Worm (Caenorhabditis elegans): Measurements from ENCODE around the gene gpcp-1.

gpcp-1 gene

DNA sequence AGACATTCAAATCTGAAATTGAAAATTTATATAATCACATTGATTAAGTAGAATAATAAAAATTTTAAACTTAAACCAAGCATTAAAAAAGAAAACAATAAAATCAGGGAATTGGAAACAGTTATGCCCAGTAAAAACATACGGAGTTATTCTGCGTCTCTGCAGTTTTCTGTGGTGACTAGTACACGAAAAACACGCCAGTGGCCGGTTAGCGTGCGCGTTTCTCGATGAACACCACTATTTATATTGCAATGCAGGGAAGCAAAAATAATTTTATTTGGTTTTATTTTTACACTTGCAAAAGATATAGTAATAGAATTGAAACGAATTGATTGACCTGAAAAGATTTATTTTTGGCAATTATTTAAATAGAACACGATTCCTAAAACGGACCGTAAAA, 10.6 kb downstream of the gpcp-1 start, which contains the start of gene sec-3:
TSS of gene sec-3 (minus strand) at position 21 of the 400 bp plus-strand sequence.
- TF ChIP-seq ceh-43 (GFP tag; optimal IDR thresholded peaks at IDR 0.05), result peak; percentile 59
- TF ChIP-seq unc-62 (GFP tag; optimal IDR thresholded peaks at IDR 0.05), result peak; percentile 14
- peak; percentile 28 for TF ChIP-seq mab-5 (tag; optimal IDR thresholded peaks at IDR 0.05)
- peak; percentile 72 for TF ChIP-seq ces-1 (GFP tag; optimal IDR thresholded peaks at IDR 0.05)
- TF ChIP-seq unc-120 (tag; optimal IDR thresholded peaks at IDR 0.05; ENCODE audit: poor library complexity, severe bottlenecking), result peak; percentile 34
- no peak for TF ChIP-seq unc-39 (tag; optimal IDR thresholded peaks at IDR 0.05)
- TF ChIP-seq tbx-8 (GFP tag; optimal IDR thresholded peaks at IDR 0.05), result peak; percentile 20
- peak; percentile 67 for TF ChIP-seq M03D4.4 (tag; optimal IDR thresholded peaks at IDR 0.05)
- TF ChIP-seq nhr-2 (tag; optimal IDR thresholded peaks at IDR 0.05), result no peak
- TF ChIP-seq drap-1 (GFP tag; optimal IDR thresholded peaks at IDR 0.05), result peak; percentile 70
- TF ChIP-seq lsy-2 (tag; optimal IDR thresholded peaks at IDR 0.05), result peak; percentile 73
- peak; percentile 27 for TF ChIP-seq ham-2 (GFP tag; optimal IDR thresholded peaks at IDR 0.05)
- peak; percentile 72 for TF ChIP-seq pha-4 (tag; optimal IDR thresholded peaks at IDR 0.05)
- TF ChIP-seq mls-2 (tag; optimal IDR thresholded peaks at IDR 0.05), result peak; percentile 79
- peak; percentile 82 for TF ChIP-seq sptf-1 (tag; optimal IDR thresholded peaks at IDR 0.05)
- no peak for TF ChIP-seq elt-1 (tag; optimal IDR thresholded peaks at IDR 0.05; ENCODE audit: borderline replicate concordance, insufficient read depth)
- TF ChIP-seq hlh-1 (tag; optimal IDR thresholded peaks at IDR 0.05), result peak; percentile 77
- TF ChIP-seq ceh-83 (GFP tag; optimal IDR thresholded peaks at IDR 0.05), result peak; percentile 57
- TF ChIP-seq nhr-237 (tag; optimal IDR thresholded peaks at IDR 0.05), result peak; percentile 65
- peak; percentile 10 for TF ChIP-seq elt-3 (tag; optimal IDR thresholded peaks at IDR 0.05)
- TF ChIP-seq cnd-1 (tag; optimal IDR thresholded peaks at IDR 0.05), result peak; percentile 72
- no peak for TF ChIP-seq nhr-28 (tag; optimal IDR thresholded peaks at IDR 0.05)
- TF ChIP-seq lin-32 (GFP tag; optimal IDR thresholded peaks at IDR 0.05), result no peak
- TF ChIP-seq nhr-76 (tag; optimal IDR thresholded peaks at IDR 0.05), result no peak
- no peak for TF ChIP-seq flh-1 (GFP tag; optimal IDR thresholded peaks at IDR 0.05)
- TF ChIP-seq mep-1 (tag; optimal IDR thresholded peaks at IDR 0.05), result peak; percentile 90
- TF ChIP-seq lin-13 (tag; optimal IDR thresholded peaks at IDR 0.05), result peak; percentile 88
- TF ChIP-seq ztf-11 (tag; optimal IDR thresholded peaks at IDR 0.05), result peak; percentile 9

ce11 chrX:3094304-3094703, 16.1 kb downstream of the gpcp-1 start, which contains the start of gene wrt-2:
Gene wrt-2, minus strand, starts transcription at chrX:3094349.
- TF ChIP-seq ham-2 (GFP tag; optimal IDR thresholded peaks at IDR 0.05), result peak; percentile 78
- no peak for TF ChIP-seq hlh-1 (tag; optimal IDR thresholded peaks at IDR 0.05)
- TF ChIP-seq elt-1 (tag; optimal IDR thresholded peaks at IDR 0.05; ENCODE audit: borderline replicate concordance, insufficient read depth), result peak; percentile 64
- no peak for TF ChIP-seq mep-1 (tag; optimal IDR thresholded peaks at IDR 0.05)
- no peak for TF ChIP-seq ceh-39 (tag; optimal IDR thresholded peaks at IDR 0.05)
- TF ChIP-seq tbx-8 (GFP tag; optimal IDR thresholded peaks at IDR 0.05), result no peak
- TF ChIP-seq unc-120 (tag; optimal IDR thresholded peaks at IDR 0.05; ENCODE audit: poor library complexity, severe bottlenecking), result no peak
- no peak for TF ChIP-seq flh-1 (GFP tag; optimal IDR thresholded peaks at IDR 0.05)
- TF ChIP-seq pha-4 (tag; optimal IDR thresholded peaks at IDR 0.05), result no peak
- peak; percentile 51 for TF ChIP-seq blmp-1 (tag; optimal IDR thresholded peaks at IDR 0.05)
- TF ChIP-seq nhr-2 (tag; optimal IDR thresholded peaks at IDR 0.05), result no peak

- TF ChIP-seq lin-13 (tag; optimal IDR thresholded peaks at IDR 0.05), result no peak
- no peak for TF ChIP-seq ham-2 (GFP tag; optimal IDR thresholded peaks at IDR 0.05)
- no peak for TF ChIP-seq nhr-28 (tag; optimal IDR thresholded peaks at IDR 0.05)
- TF ChIP-seq ztf-11 (tag; optimal IDR thresholded peaks at IDR 0.05), result no peak
- TF ChIP-seq unc-39 (tag; optimal IDR thresholded peaks at IDR 0.05), result no peak
- TF ChIP-seq sptf-1 (tag; optimal IDR thresholded peaks at IDR 0.05), result no peak
These were observed 18.0 kb downstream of the gpcp-1 start for ce11 chrX:3092460-3092859.

DNA sequence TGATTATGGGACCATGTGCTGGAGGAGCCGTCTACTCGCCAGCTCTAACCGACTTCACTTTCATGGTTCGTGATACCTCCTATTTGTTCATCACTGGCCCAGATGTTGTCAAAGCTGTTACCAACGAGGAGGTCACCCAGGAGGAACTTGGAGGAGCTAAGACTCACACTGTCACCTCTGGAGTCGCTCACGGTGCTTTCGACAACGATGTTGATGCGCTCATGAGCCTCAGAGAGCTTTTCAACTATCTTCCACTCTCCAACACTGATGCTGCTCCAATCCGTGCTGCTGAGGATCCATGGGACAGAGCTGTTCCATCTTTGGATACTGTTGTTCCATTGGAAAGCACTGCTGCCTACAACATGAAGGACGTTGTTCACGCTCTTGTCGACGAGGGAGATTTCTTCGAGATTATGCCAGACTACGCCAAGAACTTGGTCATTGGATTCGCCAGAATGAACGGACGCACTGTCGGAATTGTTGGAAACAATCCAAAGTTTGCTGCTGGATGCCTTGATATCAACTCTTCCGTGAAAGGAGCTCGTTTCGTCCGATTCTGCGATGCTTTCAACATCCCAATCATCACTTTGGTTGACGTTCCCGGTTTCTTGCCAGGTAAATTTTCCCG, 19.2 kb downstream of the gpcp-1 start:
- TF ChIP-seq hlh-1 (tag; optimal IDR thresholded peaks at IDR 0.05) (no peak), lsy-2 (tag; optimal IDR thresholded peaks at IDR 0.05) (no peak), pha-4 (tag; optimal IDR thresholded peaks at IDR 0.05) (no peak), nhr-2 (tag; optimal IDR thresholded peaks at IDR 0.05) (no peak), unc-39 (tag; optimal IDR thresholded peaks at IDR 0.05) (no peak), mab-5 (tag; optimal IDR thresholded peaks at IDR 0.05) (no peak), zip-8 (tag; optimal IDR thresholded peaks at IDR 0.05) (no peak), nhr-237 (tag; optimal IDR thresholded peaks at IDR 0.05) (no peak), mls-2 (tag; optimal IDR thresholded peaks at IDR 0.05) (no peak), ceh-83 (GFP tag; optimal IDR thresholded peaks at IDR 0.05) (no peak), nhr-76 (tag; optimal IDR thresholded peaks at IDR 0.05) (no peak), elt-1 (tag; optimal IDR thresholded peaks at IDR 0.05; ENCODE audit: borderline replicate concordance, insufficient read depth) (no peak), sptf-1 (tag; optimal IDR thresholded peaks at IDR 0.05) (no peak), cnd-1 (tag; optimal IDR thresholded peaks at IDR 0.05) (no peak), tbx-8 (GFP tag; optimal IDR thresholded peaks at IDR 0.05) (no peak)

Measured in whole organism, mixed stage, embryonic.